Worm (Caenorhabditis elegans) whole organism, L2 larva: ENCODE data around the gene W05H7.1.

Experiments
- C34F6.9 ChIP-seq: fragments of 150-350 bp; optimal IDR thresholded peaks from 2 replicates; lab custom pipeline; 2014; ENCODE audit warnings: missing biosample characterization, missing genetic modification characterization
- F13H6.1 ChIP-seq: sonication (generic microtip); optimal IDR thresholded peaks from 2 replicates; lab custom pipeline; 2016; ENCODE audit warnings: missing genetic modification characterization, missing compliant biosample characterization
- ZK546.5 ChIP-seq: sonication (generic microtip); optimal IDR thresholded peaks from 2 replicates; lab custom pipeline; 2017; ENCODE audit warnings: missing biosample characterization, missing genetic modification characterization
- alr-1 ChIP-seq: fragments of 150-350 bp; optimal IDR thresholded peaks from 2 replicates; lab custom pipeline; 2014; ENCODE audit warnings: missing biosample characterization, missing genetic modification characterization
- aly-2 ChIP-seq: fragments of 150-350 bp; optimal IDR thresholded peaks from 2 replicates; lab custom pipeline; 2014; ENCODE audit warnings: missing biosample characterization, missing genetic modification characterization
- blmp-1 ChIP-seq: sonication (generic microtip); optimal IDR thresholded peaks from 2 replicates; lab custom pipeline; 2017; ENCODE audit warnings: missing genetic modification characterization, mild to moderate bottlenecking, missing compliant biosample characterization, antibody characterized with exemption, moderate library complexity; ENCODE audit not compliant: insufficient read depth
- egl-27 ChIP-seq: sonication (generic microtip); optimal IDR thresholded peaks from 3 replicates; lab custom pipeline; 2017; ENCODE audit warnings: missing biosample characterization, missing genetic modification reagents, missing genetic modification characterization
- elt-1 ChIP-seq: fragments of 150-350 bp; optimal IDR thresholded peaks from 2 replicates; lab custom pipeline; 2014; ENCODE audit warnings: missing biosample characterization, missing genetic modification characterization
- elt-3 ChIP-seq: sonication (generic microtip); optimal IDR thresholded peaks from 2 replicates; lab custom pipeline; 2017; ENCODE audit warnings: missing biosample characterization, missing genetic modification characterization
- gmeb-1 ChIP-seq: fragments of 150-350 bp; optimal IDR thresholded peaks from 2 replicates; lab custom pipeline; 2014; ENCODE audit warnings: missing biosample characterization, missing genetic modification characterization
- lin-11 ChIP-seq: fragments of 150-350 bp; sonication (generic microtip); optimal IDR thresholded peaks from 2 replicates; lab custom pipeline; 2014; ENCODE audit warnings: missing biosample characterization, missing genetic modification characterization, inconsistent platforms, mixed read lengths
- mab-5 ChIP-seq: fragments of 150-350 bp; optimal IDR thresholded peaks from 2 replicates; lab custom pipeline; 2014; ENCODE audit warnings: missing biosample characterization, missing genetic modification characterization
- mbf-1 ChIP-seq: sonication (generic microtip); optimal IDR thresholded peaks from 2 replicates; lab custom pipeline; 2017; ENCODE audit warnings: missing biosample characterization, missing genetic modification characterization
- mdl-1 ChIP-seq, 2 experiments: fragments of 150-350 bp in 1 of 2; sonication (generic microtip) in 1 of 2; optimal IDR thresholded peaks; 2 replicates each; lab custom pipeline; 2017; ENCODE audit warnings: missing biosample characterization in 2 of 2, missing genetic modification characterization in 2 of 2
- nhr-10 ChIP-seq: sonication (generic microtip); optimal IDR thresholded peaks from 2 replicates; lab custom pipeline; 2017; ENCODE audit warnings: missing biosample characterization, missing genetic modification characterization
- nhr-11 ChIP-seq: fragments of 150-350 bp; optimal IDR thresholded peaks from 2 replicates; lab custom pipeline; 2014; ENCODE audit warnings: missing biosample characterization, missing genetic modification characterization
- nhr-129 ChIP-seq: fragments of 150-350 bp; optimal IDR thresholded peaks from 2 replicates; lab custom pipeline; 2014; ENCODE audit warnings: missing biosample characterization, missing genetic modification characterization
- nhr-21 ChIP-seq: fragments of 150-350 bp; optimal IDR thresholded peaks from 2 replicates; lab custom pipeline; 2014; ENCODE audit warnings: missing biosample characterization, missing genetic modification characterization
- nhr-23 ChIP-seq: fragments of 150-350 bp; optimal IDR thresholded peaks from 2 replicates; lab custom pipeline; 2014; ENCODE audit warnings: missing biosample characterization, missing genetic modification reagents, missing genetic modification characterization
- nhr-25 ChIP-seq: fragments of 150-350 bp; sonication (generic microtip); optimal IDR thresholded peaks from 3 replicates; lab custom pipeline; 2014; ENCODE audit warnings: missing biosample characterization, missing genetic modification characterization
- nhr-77 ChIP-seq: fragments of 150-350 bp; optimal IDR thresholded peaks from 2 replicates; lab custom pipeline; 2014; ENCODE audit warnings: missing biosample characterization, missing genetic modification characterization
- peb-1 ChIP-seq: fragments of 150-350 bp; optimal IDR thresholded peaks from 2 replicates; lab custom pipeline; 2014; ENCODE audit warnings: missing biosample characterization, missing genetic modification characterization
- skn-1 ChIP-seq: sonication (generic microtip); optimal IDR thresholded peaks from 2 replicates; lab custom pipeline; 2017; ENCODE audit warnings: missing biosample characterization, missing genetic modification characterization
- sma-3 ChIP-seq: sonication (generic microtip); optimal IDR thresholded peaks from 2 replicates; lab custom pipeline; 2016; ENCODE audit warnings: missing genetic modification reagents, missing genetic modification characterization, missing compliant biosample characterization
- sma-9 ChIP-seq, 2 experiments: fragments of 150-350 bp in 1 of 2; sonication (generic microtip) in 1 of 2; optimal IDR thresholded peaks; 2 replicates each; lab custom pipeline; 2014 to 2016; ENCODE audit warnings: missing genetic modification characterization in 2 of 2, mild to moderate bottlenecking in 1 of 2, missing biosample characterization in 1 of 2, missing compliant biosample characterization in 1 of 2, missing genetic modification reagents in 1 of 2, moderate library complexity in 1 of 2
- snpc-4 ChIP-seq: fragments of 150-350 bp; optimal IDR thresholded peaks from 2 replicates; lab custom pipeline; 2014; ENCODE audit warnings: missing biosample characterization, missing genetic modification characterization
- unc-55 ChIP-seq: fragments of 150-350 bp; sonication (generic microtip); optimal IDR thresholded peaks from 3 replicates; lab custom pipeline; 2014; ENCODE audit warnings: missing biosample characterization, missing genetic modification reagents, missing genetic modification characterization
- unc-62 ChIP-seq: fragments of 150-350 bp; optimal IDR thresholded peaks from 2 replicates; lab custom pipeline; 2014; ENCODE audit warnings: missing biosample characterization, missing genetic modification reagents, missing genetic modification characterization
- ztf-1 ChIP-seq: fragments of 200-800 bp; sonication (Bioruptor generic); conservative IDR thresholded peaks from 2 replicates; pipeline ENCODE4 v1.3.6; 2022; ENCODE audit warnings: missing genetic modification characterization, missing compliant biosample characterization
- ztf-11 ChIP-seq: sonication (generic microtip); optimal IDR thresholded peaks from 2 replicates; lab custom pipeline; 2017; ENCODE audit warnings: missing biosample characterization, missing genetic modification characterization
- ztf-4 ChIP-seq: fragments of 150-350 bp; optimal IDR thresholded peaks from 2 replicates; lab custom pipeline; 2014; ENCODE audit warnings: missing biosample characterization, missing genetic modification characterization

W05H7.1 gene

ce11 chrX:1495980-1496379, 45.4 kb downstream of the W05H7.1 start:
- TF ChIP-seq ZK546.5 (no peak), aly-2 (tag; lab: Kevin White, UChicago) (no peak)

ce11 chrX:1497581-1497980, 47.0 kb downstream of the W05H7.1 start, which contains the start of gene F09E10.6:
Gene F09E10.6 (minus strand): TSS chrX:1497681.
- no peak for TF ChIP-seq alr-1 (tag; lab: Kevin White, UChicago)
- TF ChIP-seq blmp-1 (tag; lab: Kevin White, UChicago), result no peak
- TF ChIP-seq ZK546.5, result no peak
- no peak for TF ChIP-seq ztf-4 (tag; lab: Kevin White, UChicago)
- TF ChIP-seq elt-3 (tag; lab: Kevin White, UChicago), result no peak
- no peak for TF ChIP-seq snpc-4 (tag; lab: Kevin White, UChicago)
- no peak for TF ChIP-seq lin-11 (tag; lab: Kevin White, UChicago)
- no peak for TF ChIP-seq nhr-23 (tag; lab: Kevin White, UChicago)
- no peak for TF ChIP-seq sma-9 (GFP tag; optimal IDR thresholded peaks at IDR 0.05; lab: Kevin White, UChicago)
- no peak for TF ChIP-seq sma-9 (tag; optimal IDR thresholded peaks at IDR 0.05; lab: Kevin White, UChicago)
- no peak for TF ChIP-seq nhr-21 (tag; lab: Kevin White, UChicago)
- TF ChIP-seq peb-1 (tag; lab: Kevin White, UChicago), result no peak
- no peak for TF ChIP-seq ztf-1 (GFP tag; lab: Robert Waterston, UW)
- TF ChIP-seq F13H6.1 (tag; lab: Kevin White, UChicago), result no peak
- no peak for TF ChIP-seq gmeb-1 (tag; lab: Kevin White, UChicago)
- TF ChIP-seq mbf-1 (tag; lab: Kevin White, UChicago), result no peak
- TF ChIP-seq unc-62 (GFP tag; lab: Kevin White, UChicago), result no peak
- TF ChIP-seq nhr-10, result no peak

DNA sequence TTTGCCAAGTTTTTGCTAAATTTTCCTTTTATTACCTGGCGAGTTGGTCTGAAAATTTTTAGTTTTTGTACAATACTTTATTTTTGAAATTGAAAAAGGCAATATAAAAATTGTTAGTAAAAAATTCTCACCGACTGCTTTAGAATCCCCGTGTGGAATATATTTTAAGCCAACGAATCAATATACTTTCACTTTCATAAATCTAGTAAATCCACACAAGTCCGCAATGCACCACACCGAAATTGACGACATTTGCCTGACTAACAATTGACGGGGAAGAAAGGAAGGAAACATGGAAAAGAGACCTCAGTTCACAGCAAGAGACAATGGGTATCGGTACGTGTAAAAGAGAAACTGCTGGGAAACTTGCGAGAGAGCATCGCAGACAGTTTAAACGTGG, 48.9 kb downstream of the W05H7.1 start:
- TF ChIP-seq nhr-10, result no peak
- TF ChIP-seq nhr-129 (tag; lab: Kevin White, UChicago), result peak; percentile 45

- TF ChIP-seq ztf-11 (tag; lab: Kevin White, UChicago), result no peak
- TF ChIP-seq nhr-11 (tag; lab: Kevin White, UChicago), result no peak
- no peak for TF ChIP-seq nhr-21 (tag; lab: Kevin White, UChicago)
- TF ChIP-seq sma-3 (GFP tag; lab: Kevin White, UChicago), result no peak
- no peak for TF ChIP-seq egl-27 (tag; lab: Kevin White, UChicago)
- TF ChIP-seq nhr-77 (tag; lab: Kevin White, UChicago), result no peak
- no peak for TF ChIP-seq skn-1 (tag; lab: Kevin White, UChicago)
- TF ChIP-seq ztf-1 (GFP tag; lab: Robert Waterston, UW), result no peak
- TF ChIP-seq elt-3 (tag; lab: Kevin White, UChicago), result no peak
- TF ChIP-seq unc-62 (GFP tag; lab: Kevin White, UChicago), result no peak
- TF ChIP-seq mab-5 (tag; lab: Kevin White, UChicago), result no peak
- no peak for TF ChIP-seq nhr-23 (tag; lab: Kevin White, UChicago)
- no peak for TF ChIP-seq elt-1 (tag; lab: Kevin White, UChicago)
- TF ChIP-seq nhr-25 (tag; lab: Kevin White, UChicago), result no peak
- no peak for TF ChIP-seq unc-55
- no peak for TF ChIP-seq nhr-129 (tag; lab: Kevin White, UChicago)
- TF ChIP-seq C34F6.9, result no peak
- no peak for TF ChIP-seq mdl-1 (tag; optimal IDR thresholded peaks at IDR 0.05; lab: Kevin White, UChicago)
- no peak for TF ChIP-seq aly-2 (tag; lab: Kevin White, UChicago)
These were observed 51.2 kb downstream of the W05H7.1 start, which contains the start of gene F09E10.7 for ce11 chrX:1501752-1502151. Gene F09E10.7 (minus strand): TSS chrX:1501852.
